Worm (Caenorhabditis elegans): ENCODE measurements around the gene F13H10.8.

The F13H10.8 gene

DNA sequence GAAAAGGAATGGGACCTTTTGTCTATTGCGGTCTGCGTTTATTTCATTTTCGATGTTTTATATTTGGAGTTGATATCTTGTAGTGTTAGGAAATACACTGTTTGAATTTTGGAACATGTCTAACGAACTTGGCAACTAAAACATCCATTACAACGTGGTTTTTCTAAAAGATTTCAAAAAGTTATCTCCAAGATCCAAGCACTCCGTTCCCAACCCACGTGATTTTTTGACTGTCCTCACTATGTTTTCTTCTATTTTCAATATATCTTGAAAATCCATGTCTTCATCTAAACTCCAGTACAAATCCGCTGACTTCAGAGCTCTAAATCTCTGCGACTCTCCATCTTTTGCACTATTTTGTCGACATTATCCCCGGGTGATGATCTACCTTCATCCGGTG lies 18.7 kb upstream of the F13H10.8 start, which contains the start of gene F13H10.9:
Gene F13H10.9 (plus strand): TSS at position 301 of the 400 bp plus-strand sequence.
- no peak for TF ChIP-seq zag-1 (tag; optimal IDR thresholded peaks at IDR 0.05)
- TF ChIP-seq egl-27 (tag; optimal IDR thresholded peaks at IDR 0.05), result no peak
- TF ChIP-seq fkh-10 (GFP tag; optimal IDR thresholded peaks at IDR 0.05), result no peak
- TF ChIP-seq mdt-29 (GFP tag; IDR thresholded peaks at IDR 0.05), result no peak
- TF ChIP-seq aha-1 (tag), result no peak
- no peak for TF ChIP-seq cey-2 (tag; optimal IDR thresholded peaks at IDR 0.05; ENCODE audit: borderline replicate concordance, insufficient read depth)
- no peak for TF ChIP-seq lin-13 (GFP tag; optimal IDR thresholded peaks at IDR 0.05)
- no peak for TF ChIP-seq duxl-1 (tag; optimal IDR thresholded peaks at IDR 0.05; ENCODE audit: poor library complexity)
- TF ChIP-seq ceh-20 (GFP tag; IDR thresholded peaks at IDR 0.05), result no peak
- no peak for TF ChIP-seq nhr-237 (tag; optimal IDR thresholded peaks at IDR 0.05)
- TF ChIP-seq zip-11 (GFP tag; IDR thresholded peaks at IDR 0.05), result no peak
- TF ChIP-seq egl-43 (GFP tag; IDR thresholded peaks at IDR 0.05), result no peak
- no peak for TF ChIP-seq lin-29 (GFP tag; IDR thresholded peaks at IDR 0.05)

DNA sequence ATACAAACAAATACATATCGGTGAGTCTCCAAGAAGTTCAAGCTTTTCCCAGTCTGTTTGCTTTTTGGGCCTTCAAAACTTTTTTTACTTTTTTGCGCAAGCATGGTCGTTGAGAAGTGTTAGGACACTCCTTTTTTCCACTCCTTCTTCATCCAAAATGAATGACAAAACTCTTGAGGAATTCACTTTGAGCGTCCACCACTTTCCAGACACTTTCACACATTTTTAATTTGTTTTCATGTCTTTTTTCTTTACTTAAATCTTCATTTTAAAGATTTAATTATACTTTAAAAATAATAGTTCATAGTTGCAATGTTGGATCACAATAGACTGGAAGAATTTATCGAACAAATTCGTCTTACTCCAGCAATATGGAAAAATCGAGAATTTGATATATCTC lies 16.0 kb upstream of the F13H10.8 start, which contains the start of gene F13H10.1:
Gene F13H10.1 (plus strand): TSS at position 301 of the 400 bp plus-strand sequence.
- no peak for TF ChIP-seq F26F4.8 (GFP tag; conservative IDR thresholded peaks at IDR 0.05)
- no peak for TF ChIP-seq ceh-32 (tag; optimal IDR thresholded peaks at IDR 0.05; ENCODE audit: poor library complexity)
- TF ChIP-seq nhr-48 (tag; optimal IDR thresholded peaks at IDR 0.05), result no peak
- no peak for TF ChIP-seq unc-62 (GFP tag; optimal IDR thresholded peaks at IDR 0.05 in 1 of 2)
- TF ChIP-seq unc-62 (tag; optimal IDR thresholded peaks at IDR 0.05), result no peak
- no peak for TF ChIP-seq nhr-42 (GFP tag; IDR thresholded peaks at IDR 0.05)
- no peak for TF ChIP-seq lin-29 (GFP tag; IDR thresholded peaks at IDR 0.05)
- no peak for TF ChIP-seq ztf-11 (tag; optimal IDR thresholded peaks at IDR 0.05)
- no peak for TF ChIP-seq nhr-28 (tag; optimal IDR thresholded peaks at IDR 0.05)
- no peak for TF ChIP-seq ztf-7 (tag; optimal IDR thresholded peaks at IDR 0.05)
- no peak for TF ChIP-seq rbr-2 (tag; optimal IDR thresholded peaks at IDR 0.05)
- no peak for TF ChIP-seq F37D6.2 (tag; optimal IDR thresholded peaks at IDR 0.05)
- TF ChIP-seq D1046.2 (GFP tag; IDR thresholded peaks at IDR 0.05), result no peak
- TF ChIP-seq pha-4 (GFP tag; IDR thresholded peaks at IDR 0.05), result no peak
- TF ChIP-seq pha-4 (tag; optimal IDR thresholded peaks at IDR 0.05), result no peak
- no peak for TF ChIP-seq zfp-3 (GFP tag; conservative IDR thresholded peaks at IDR 0.05)
- TF ChIP-seq F49E8.2 (tag; optimal IDR thresholded peaks at IDR 0.05; ENCODE audit: borderline replicate concordance), result no peak
- no peak for TF ChIP-seq ZK546.5 (tag; optimal IDR thresholded peaks at IDR 0.05)
- TF ChIP-seq sdz-12 (GFP tag; optimal IDR thresholded peaks at IDR 0.05), result no peak

DNA sequence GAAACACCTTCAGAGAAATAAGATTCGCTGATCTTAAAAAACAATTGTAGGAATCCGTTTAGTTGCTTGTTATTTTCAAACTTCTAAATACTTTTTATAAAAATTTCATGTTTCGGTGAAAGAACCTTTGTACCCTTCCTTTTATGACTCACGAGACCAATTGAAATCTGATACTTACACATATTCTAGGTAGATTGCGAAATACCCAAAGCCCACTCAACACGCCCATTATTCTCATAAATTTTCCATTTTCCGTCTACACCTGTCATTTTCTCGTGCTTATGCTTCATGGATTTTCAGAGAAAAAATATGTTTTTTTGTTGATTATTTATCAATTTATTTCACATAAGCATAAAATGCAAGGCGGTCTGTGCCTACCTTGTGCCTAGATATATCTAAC lies 13.9 kb upstream of the F13H10.8 start:
- TF ChIP-seq vab-7 (GFP tag; IDR thresholded peaks at IDR 0.05), result no peak
- peak in 1 of 2 experiments; percentile 3 for TF ChIP-seq lsy-2 (tag; optimal IDR thresholded peaks at IDR 0.05)
- no peak for TF ChIP-seq F10B5.3 (tag; optimal IDR thresholded peaks at IDR 0.05)
- peak; percentile 76 for TF ChIP-seq nhr-11 (tag; optimal IDR thresholded peaks at IDR 0.05)
- no peak for TF ChIP-seq hmg-1.1 (GFP tag; IDR thresholded peaks at IDR 0.05)
- no peak for TF ChIP-seq tra-1 (GFP tag; IDR thresholded peaks at IDR 0.05)
- TF ChIP-seq zfp-2 (tag; optimal IDR thresholded peaks at IDR 0.05), result no peak
- TF ChIP-seq skn-1 (tag; optimal IDR thresholded peaks at IDR 0.05), result no peak
- no peak for TF ChIP-seq daf-8 (GFP tag; IDR thresholded peaks at IDR 0.05)
- no peak for TF ChIP-seq dve-1 (tag; optimal IDR thresholded peaks at IDR 0.05; ENCODE audit: insufficient read depth)
- TF ChIP-seq hif-1 (tag; optimal IDR thresholded peaks at IDR 0.05), result no peak
- no peak for TF ChIP-seq nhr-102 (tag; optimal IDR thresholded peaks at IDR 0.05)
- no peak for TF ChIP-seq F44E2.7 (GFP tag; IDR thresholded peaks at IDR 0.05)
- no peak for TF ChIP-seq snpc-4 (tag; optimal IDR thresholded peaks at IDR 0.05)
- no peak for TF ChIP-seq hlh-30 (tag; optimal IDR thresholded peaks at IDR 0.05; ENCODE audit: insufficient read depth)
- no peak for TF ChIP-seq ama-1 (optimal IDR thresholded peaks at IDR 0.05)

Data from whole organism, L4 larva.